Worm (Caenorhabditis elegans): Measurements from ENCODE around the gene sru-24.

Gene sru-24

ce11 chrV:699051-699450, 27.8 kb upstream of the sru-24 start:
- TF ChIP-seq tbx-8 (GFP tag; optimal IDR thresholded peaks at IDR 0.05): no peak
- TF ChIP-seq bed-3 (GFP tag; optimal IDR thresholded peaks at IDR 0.05): no peak
- no peak for TF ChIP-seq flh-1 (GFP tag; optimal IDR thresholded peaks at IDR 0.05)
- peak; percentile 74 for TF ChIP-seq zip-8 (tag; optimal IDR thresholded peaks at IDR 0.05)

DNA sequence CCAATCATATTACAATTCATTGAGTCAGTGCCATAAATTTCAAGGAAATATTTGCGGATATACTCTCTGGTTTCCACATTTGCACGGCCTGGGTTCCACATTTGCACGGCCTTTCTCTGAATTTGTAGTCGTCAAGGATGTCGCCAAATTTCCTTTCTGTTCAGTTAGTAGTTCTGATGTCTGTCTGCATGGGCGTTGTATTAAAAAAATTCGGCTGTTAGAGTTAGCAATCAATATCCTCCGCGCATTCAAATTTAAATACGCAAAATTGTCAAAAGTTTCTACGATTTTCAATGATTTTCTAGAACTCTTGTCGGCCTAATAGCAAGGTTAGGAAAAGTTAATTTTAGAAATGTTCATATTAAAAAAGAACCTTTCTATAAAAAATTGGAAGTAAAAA, 24.7 kb upstream of the sru-24 start, which contains the start of gene srj-52:
srj-52 (minus strand) TSS at position 101 of the 400 bp plus-strand sequence.
- TF ChIP-seq nhr-237 (tag; optimal IDR thresholded peaks at IDR 0.05) (no peak), elt-3 (tag; optimal IDR thresholded peaks at IDR 0.05) (no peak), mls-2 (tag; optimal IDR thresholded peaks at IDR 0.05) (no peak), hlh-1 (tag; optimal IDR thresholded peaks at IDR 0.05) (no peak), tbx-8 (GFP tag; optimal IDR thresholded peaks at IDR 0.05) (no peak), unc-120 (tag; optimal IDR thresholded peaks at IDR 0.05; ENCODE audit: poor library complexity, severe bottlenecking) (no peak), drap-1 (GFP tag; optimal IDR thresholded peaks at IDR 0.05) (no peak), unc-39 (tag; optimal IDR thresholded peaks at IDR 0.05) (no peak), pha-4 (tag; optimal IDR thresholded peaks at IDR 0.05) (no peak), nhr-28 (tag; optimal IDR thresholded peaks at IDR 0.05) (no peak), bed-3 (GFP tag; optimal IDR thresholded peaks at IDR 0.05) (no peak), sptf-1 (tag; optimal IDR thresholded peaks at IDR 0.05) (no peak), blmp-1 (tag; optimal IDR thresholded peaks at IDR 0.05) (no peak), elt-1 (tag; optimal IDR thresholded peaks at IDR 0.05; ENCODE audit: borderline replicate concordance, insufficient read depth) (no peak), zip-8 (tag; optimal IDR thresholded peaks at IDR 0.05) (no peak), nhr-76 (tag; optimal IDR thresholded peaks at IDR 0.05) (no peak)

ce11 chrV:694625-695024, 23.4 kb upstream of the sru-24 start, which contains the start of gene srj-53:
Gene srj-53 (minus strand): TSS chrV:694725.
- no peak for TF ChIP-seq flh-1 (GFP tag; optimal IDR thresholded peaks at IDR 0.05)
- no peak for TF ChIP-seq drap-1 (GFP tag; optimal IDR thresholded peaks at IDR 0.05)
- no peak for TF ChIP-seq ztf-11 (tag; optimal IDR thresholded peaks at IDR 0.05)
- no peak for TF ChIP-seq blmp-1 (tag; optimal IDR thresholded peaks at IDR 0.05)
- TF ChIP-seq unc-120 (tag; optimal IDR thresholded peaks at IDR 0.05; ENCODE audit: poor library complexity, severe bottlenecking): no peak
- no peak for TF ChIP-seq unc-39 (tag; optimal IDR thresholded peaks at IDR 0.05)
- no peak for TF ChIP-seq nhr-28 (tag; optimal IDR thresholded peaks at IDR 0.05)
- no peak for TF ChIP-seq ceh-39 (tag; optimal IDR thresholded peaks at IDR 0.05)
- no peak for TF ChIP-seq lsy-2 (tag; optimal IDR thresholded peaks at IDR 0.05)
- TF ChIP-seq ces-1 (GFP tag; optimal IDR thresholded peaks at IDR 0.05): no peak
- no peak for TF ChIP-seq bed-3 (GFP tag; optimal IDR thresholded peaks at IDR 0.05)
- TF ChIP-seq nhr-237 (tag; optimal IDR thresholded peaks at IDR 0.05): no peak
- no peak for TF ChIP-seq sptf-1 (tag; optimal IDR thresholded peaks at IDR 0.05)
- TF ChIP-seq ham-2 (GFP tag; optimal IDR thresholded peaks at IDR 0.05): no peak

- TF ChIP-seq ham-2 (GFP tag; optimal IDR thresholded peaks at IDR 0.05) (no peak), nhr-237 (tag; optimal IDR thresholded peaks at IDR 0.05) (no peak), ceh-83 (GFP tag; optimal IDR thresholded peaks at IDR 0.05) (no peak), sptf-1 (tag; optimal IDR thresholded peaks at IDR 0.05) (no peak), cnd-1 (tag; optimal IDR thresholded peaks at IDR 0.05) (no peak), ces-1 (GFP tag; optimal IDR thresholded peaks at IDR 0.05) (no peak), nhr-76 (tag; optimal IDR thresholded peaks at IDR 0.05) (no peak), zip-8 (tag; optimal IDR thresholded peaks at IDR 0.05) (no peak), hlh-1 (tag; optimal IDR thresholded peaks at IDR 0.05) (no peak), mab-5 (tag; optimal IDR thresholded peaks at IDR 0.05) (no peak), ceh-43 (GFP tag; optimal IDR thresholded peaks at IDR 0.05) (no peak), flh-1 (GFP tag; optimal IDR thresholded peaks at IDR 0.05) (no peak), nhr-28 (tag; optimal IDR thresholded peaks at IDR 0.05) (no peak)
Observed at ce11 chrV:692720-693422, 21.6 kb upstream of the sru-24 start, which contains the start of gene srx-4. Gene srx-4 (minus strand): TSS chrV:692770.

DNA sequence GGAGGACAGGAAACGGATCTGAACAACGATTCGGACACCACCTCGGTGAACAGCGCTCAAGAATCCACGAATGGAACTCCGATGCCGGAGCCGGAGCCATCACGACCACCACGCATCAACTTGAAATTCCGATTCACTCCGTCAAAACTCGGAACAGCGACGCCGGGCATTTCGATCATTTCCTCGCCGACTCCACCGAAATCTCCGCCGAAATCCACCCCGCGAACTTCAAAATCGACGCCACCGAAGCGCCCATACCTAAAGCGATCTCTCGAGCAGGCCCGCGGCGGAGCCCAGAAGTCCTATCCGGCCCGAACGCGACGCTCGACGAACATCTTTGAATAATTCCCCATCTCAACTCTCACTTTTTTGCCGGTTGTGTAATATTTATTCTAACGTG, 18.3 kb upstream of the sru-24 start:
- TF ChIP-seq nhr-76 (tag; optimal IDR thresholded peaks at IDR 0.05) (no peak), nhr-2 (tag; optimal IDR thresholded peaks at IDR 0.05) (no peak), nhr-12 (tag; optimal IDR thresholded peaks at IDR 0.05) (no peak)

DNA sequence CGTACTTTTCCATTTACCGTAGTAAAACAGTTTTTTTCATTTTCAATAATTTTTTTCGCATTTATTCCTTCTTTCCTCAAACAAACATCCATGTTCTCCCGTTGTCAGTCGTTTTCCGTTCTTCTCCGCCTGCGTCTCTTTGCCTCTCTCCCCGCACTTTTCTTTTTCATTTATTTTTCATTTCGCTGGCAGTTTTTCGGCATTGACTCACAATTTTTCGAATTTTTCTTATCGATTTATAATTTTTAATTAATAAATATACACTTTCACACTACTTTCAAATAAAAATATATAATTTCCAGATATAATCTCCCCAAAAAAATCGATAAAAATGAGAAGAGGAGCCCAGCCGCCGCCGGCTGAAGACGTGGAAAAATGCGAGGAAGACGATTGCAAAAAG, 16.1 kb upstream of the sru-24 start, which contains the start of gene H25P19.1:
H25P19.1 (plus strand) TSS at position 301 of the 400 bp plus-strand sequence.
- TF ChIP-seq ztf-11 (tag; optimal IDR thresholded peaks at IDR 0.05): no peak
- TF ChIP-seq flh-1 (GFP tag; optimal IDR thresholded peaks at IDR 0.05): no peak
- no peak for TF ChIP-seq blmp-1 (tag; optimal IDR thresholded peaks at IDR 0.05)
- TF ChIP-seq snpc-4 (tag; optimal IDR thresholded peaks at IDR 0.05): no peak
- TF ChIP-seq nhr-237 (tag; optimal IDR thresholded peaks at IDR 0.05): no peak
- TF ChIP-seq hlh-1 (tag; optimal IDR thresholded peaks at IDR 0.05): no peak
- TF ChIP-seq pha-4 (tag; optimal IDR thresholded peaks at IDR 0.05): no peak
- no peak for TF ChIP-seq lin-32 (GFP tag; optimal IDR thresholded peaks at IDR 0.05)
- TF ChIP-seq cnd-1 (tag; optimal IDR thresholded peaks at IDR 0.05): no peak
- TF ChIP-seq ceh-83 (GFP tag; optimal IDR thresholded peaks at IDR 0.05): no peak
- TF ChIP-seq unc-62 (GFP tag; optimal IDR thresholded peaks at IDR 0.05): no peak
- TF ChIP-seq nhr-76 (tag; optimal IDR thresholded peaks at IDR 0.05): no peak
- no peak for TF ChIP-seq mls-2 (tag; optimal IDR thresholded peaks at IDR 0.05)
- no peak for TF ChIP-seq ceh-39 (tag; optimal IDR thresholded peaks at IDR 0.05)
- no peak for TF ChIP-seq M03D4.4 (tag; optimal IDR thresholded peaks at IDR 0.05)

Data from whole organism, mixed stage, embryonic.